Fruit fly (Drosophila melanogaster) whole organism, larva: ENCODE data around the gene Ir7c.

Experiments
- noc ChIP-seq: fragments of 200-800 bp; sonication (Bioruptor generic); optimal IDR thresholded peaks from 3 replicates; lab custom pipeline; 2019; ENCODE audit warnings: missing biosample characterization, mild to moderate bottlenecking, missing genetic modification characterization, moderate library complexity

Ir7c gene

DNA sequence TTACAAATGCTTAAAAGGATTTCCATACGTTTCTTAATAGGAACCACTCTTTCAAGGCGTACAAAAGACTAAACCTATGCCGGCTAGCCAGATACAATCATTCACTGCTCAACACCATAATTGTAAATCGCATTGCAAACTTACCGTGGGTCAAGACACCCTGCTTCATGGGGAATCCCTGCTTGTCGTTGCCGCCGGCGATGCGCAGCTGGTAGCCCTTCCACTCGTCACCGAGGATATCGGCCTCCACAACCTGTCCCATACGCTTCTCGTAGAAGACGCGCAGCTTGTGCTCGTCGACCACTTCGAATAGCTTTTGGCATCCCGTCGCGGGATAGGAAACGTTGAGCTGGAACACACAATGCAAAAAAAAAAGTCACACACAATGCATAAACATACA is 26.5 kb downstream of the Ir7c start:
- no peak for TF ChIP-seq noc (tag; lab: Kevin White, UChicago)

DNA sequence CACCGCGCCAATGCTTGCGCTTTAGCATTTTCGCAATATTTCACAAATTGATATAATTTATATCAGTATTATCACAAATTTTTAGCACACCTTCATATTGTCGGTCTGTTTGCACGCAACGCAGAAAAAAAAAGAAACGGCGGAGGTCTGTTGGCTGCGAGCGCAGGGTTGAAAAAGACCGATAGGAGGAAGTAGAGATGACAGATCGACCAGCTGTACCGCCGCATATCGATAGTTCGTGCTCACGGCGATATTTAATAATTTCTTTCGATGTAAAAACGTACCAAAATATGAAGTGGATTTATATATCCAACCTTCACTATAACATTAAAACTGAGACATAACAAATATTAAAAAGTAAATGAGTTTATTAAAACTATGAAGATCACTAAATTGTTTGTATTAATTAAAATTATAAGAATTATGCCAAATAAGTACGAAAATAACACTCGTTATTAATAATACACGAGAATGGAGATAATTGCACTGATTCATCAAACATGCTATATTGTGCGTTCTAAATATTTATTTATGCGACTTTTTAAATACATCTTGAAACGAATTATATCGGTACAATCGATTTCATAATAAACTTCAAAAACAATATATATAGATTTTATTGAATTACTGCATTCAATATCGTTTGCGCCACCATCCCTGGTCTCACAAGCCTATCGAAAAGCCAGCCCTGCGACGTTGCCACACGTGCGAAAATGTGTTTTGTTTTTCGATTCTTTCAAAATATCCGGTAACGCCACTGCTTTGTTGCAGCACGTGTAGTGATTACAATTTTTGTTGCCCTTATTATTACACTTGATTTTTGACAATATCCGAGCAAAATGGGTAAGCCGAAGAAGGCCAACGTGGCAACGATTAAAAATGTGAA is 27.2 kb downstream of the Ir7c start, which contains the start of the genes RpS6 and bys:
Gene RpS6, minus strand, starts transcription at position 179 of the 886 bp plus-strand sequence.
Gene bys, plus strand, starts transcription at position 728 of the 886 bp plus-strand sequence.
- TF ChIP-seq noc (tag; lab: Kevin White, UChicago) = peak; percentile 17

DNA sequence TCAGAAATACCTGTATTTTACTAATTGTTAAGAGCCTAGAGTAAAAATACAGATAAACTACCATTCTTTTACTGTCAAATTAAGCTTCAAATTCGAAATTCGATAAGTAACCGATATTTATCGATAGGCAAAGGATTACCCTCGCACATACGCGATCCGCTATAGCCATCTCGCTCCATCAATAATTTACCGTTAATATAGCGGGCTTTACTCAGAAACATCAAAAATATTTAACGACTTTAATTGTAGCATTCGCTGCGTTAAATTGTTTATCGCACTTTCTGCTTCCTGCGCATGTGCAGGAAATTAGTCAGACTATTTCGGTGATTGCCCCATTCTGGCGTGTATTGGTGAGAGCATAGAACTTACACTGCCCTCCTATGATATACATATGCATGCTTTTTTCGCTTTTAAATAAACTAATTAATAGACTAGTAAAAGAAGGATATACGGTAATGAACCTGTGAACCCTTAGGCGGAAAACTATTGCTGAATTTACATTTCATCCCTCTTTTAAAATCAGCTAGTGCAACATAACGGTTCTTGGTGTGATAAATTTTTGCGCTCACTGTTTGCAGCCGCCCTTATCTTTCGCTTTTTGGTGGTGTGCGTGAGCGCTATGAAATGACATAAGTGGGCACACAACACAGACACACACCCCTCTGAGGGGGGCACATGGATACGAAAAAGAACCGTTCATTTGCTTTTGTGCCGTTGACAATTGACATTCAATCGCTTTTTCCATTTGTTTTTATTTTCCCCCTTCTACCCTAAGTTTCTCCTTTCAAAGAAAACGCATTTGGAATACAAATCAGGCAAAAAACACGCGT is 34.3 kb downstream of the Ir7c start, which contains the start of the genes dpr14 and spidey:
Gene dpr14, minus strand, starts transcription at position 48 of the 830 bp plus-strand sequence.
Gene spidey, plus strand, starts transcription at position 693 of the 830 bp plus-strand sequence.
- peak; percentile 95 for TF ChIP-seq noc (tag; lab: Kevin White, UChicago)

DNA sequence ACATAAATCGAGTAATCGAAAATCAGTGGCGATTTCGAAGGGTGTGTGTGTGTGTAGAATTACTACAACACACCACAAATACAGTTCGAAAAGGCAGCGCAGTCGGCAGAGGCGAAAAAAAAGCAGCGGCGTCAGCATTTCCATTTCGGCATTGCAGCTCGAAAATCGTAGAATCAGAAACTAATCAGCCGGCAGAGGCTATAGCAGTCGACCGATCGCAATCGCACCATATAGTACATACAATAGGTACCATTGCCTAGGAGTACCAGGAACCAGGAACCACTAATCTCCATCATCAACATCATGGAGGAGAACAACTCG is 34.8 kb downstream of the Ir7c start:
- no peak for TF ChIP-seq noc (tag; lab: Kevin White, UChicago)

DNA sequence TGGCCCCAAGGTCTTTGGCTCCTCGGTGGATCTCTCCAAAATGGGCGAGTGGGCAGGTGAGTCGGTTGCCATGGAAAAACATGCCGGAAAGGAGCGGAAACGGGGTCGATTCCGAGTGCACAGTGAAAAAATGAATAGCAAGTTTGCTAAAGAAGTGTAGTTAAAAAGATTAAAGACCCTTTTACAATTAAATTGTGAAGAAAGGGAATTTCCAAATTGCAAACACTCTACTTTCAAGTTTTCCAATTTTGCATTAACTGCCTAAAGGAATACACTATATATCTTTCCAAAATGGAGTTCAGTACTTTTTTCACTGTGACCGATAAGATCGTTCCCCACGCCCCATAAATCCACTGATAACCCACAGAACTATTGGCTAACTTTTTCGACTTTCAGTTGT is 35.3 kb downstream of the Ir7c start:
- no peak for TF ChIP-seq noc (tag; lab: Kevin White, UChicago)

DNA sequence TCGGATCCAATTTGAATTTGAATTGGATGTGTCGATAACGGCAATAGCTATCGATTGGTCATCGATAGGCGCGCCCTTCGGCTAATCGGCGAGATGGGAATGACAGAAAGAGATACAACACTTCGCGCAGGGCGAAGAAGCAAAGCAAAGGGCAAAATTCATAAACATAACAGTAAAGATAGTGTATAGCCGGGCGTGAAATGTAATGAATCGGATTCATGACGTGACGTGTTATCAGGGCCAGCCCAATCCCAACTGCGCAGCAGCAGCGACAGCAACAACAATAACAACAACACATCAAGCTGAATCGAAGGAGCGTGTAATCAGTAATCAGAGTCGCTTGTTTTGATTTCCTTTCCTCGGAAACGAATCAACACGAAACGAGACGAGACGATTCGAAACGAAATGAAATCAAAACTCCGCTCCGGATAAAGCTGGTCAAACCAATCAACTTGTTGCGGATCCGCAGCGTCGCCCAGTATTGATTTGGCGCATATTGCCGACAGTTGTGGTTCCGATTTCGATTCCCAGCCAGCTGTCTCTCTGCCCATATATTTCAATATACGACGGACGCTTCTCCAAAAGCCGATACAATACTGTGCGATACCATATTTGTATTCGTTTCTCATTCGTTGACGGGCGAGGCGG is 37.9 kb downstream of the Ir7c start, which contains the start of gene snz:
Gene snz, plus strand, starts transcription at position 107 of the 648 bp plus-strand sequence.
- no peak for TF ChIP-seq noc (tag; lab: Kevin White, UChicago)

DNA sequence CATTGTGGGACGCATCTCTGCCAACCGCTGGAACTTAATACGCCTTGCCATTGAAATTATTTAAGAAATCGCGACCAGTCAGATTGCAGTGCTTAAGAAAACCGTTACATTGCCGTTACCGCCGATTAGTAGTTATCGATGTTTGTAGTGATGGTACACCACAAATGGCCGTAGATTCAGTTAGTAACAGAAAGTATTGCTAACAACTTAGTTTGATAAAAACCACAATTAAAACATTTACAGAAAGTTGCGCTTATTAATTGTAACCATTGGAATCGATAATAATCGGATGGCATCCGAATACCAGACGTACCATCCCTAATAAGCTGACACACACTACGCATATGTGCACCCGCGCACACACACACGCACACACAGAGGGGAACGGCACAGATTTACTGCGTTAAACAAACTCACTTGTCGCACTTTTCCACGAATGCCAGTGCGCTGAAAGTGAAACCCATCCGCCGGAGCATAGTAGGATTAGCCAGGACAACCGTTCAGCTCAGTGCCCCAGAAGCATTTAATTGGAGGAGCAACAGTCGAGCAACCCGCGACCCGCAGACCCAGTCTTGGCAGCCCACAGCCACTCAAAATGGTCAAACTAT is 46.0 kb downstream of the Ir7c start, which contains the start of the genes hdm and Ykt6:
Gene hdm, minus strand, starts transcription at position 51 of the 608 bp plus-strand sequence.
Gene Ykt6, plus strand, starts transcription at position 329 of the 608 bp plus-strand sequence.
- TF ChIP-seq noc (tag; lab: Kevin White, UChicago) = no peak

DNA sequence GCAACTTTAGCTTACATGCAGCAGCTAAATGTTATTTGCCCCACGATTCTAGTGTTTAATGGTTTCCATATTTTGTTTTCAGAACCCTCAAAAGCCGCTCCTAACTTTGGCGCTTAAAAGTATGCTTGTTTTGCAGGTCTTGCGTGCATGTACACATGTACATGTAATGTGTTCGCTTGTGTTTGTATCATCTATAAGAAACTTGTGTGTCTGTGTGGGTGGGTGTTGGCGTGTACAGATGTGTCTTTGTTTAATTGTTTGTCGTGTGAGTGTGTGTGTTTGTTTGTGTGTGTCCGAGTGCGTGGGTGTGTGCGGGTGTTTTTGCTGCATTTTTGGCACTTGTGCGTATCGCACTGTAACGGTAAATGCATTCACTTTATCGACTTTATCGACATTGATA is 48.9 kb downstream of the Ir7c start:
- TF ChIP-seq noc (tag; lab: Kevin White, UChicago) = no peak

DNA sequence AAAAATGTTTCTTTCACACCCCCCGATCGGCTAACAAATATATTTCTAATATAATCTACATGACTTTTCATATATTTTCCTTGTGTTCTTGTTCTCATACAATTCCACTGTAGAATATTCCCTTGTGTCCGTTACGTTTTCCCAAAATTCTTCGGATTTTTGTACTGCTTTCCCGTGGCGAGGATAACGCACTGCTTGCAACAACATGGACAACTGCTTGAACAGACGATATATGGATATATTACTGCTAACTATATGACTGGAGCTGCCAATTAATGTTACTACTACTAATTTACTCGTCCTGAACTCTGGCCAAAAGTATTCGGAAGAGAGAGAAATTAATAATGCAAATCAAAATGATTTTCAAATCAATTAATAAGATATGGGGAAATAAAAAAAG is 50.7 kb downstream of the Ir7c start:
- TF ChIP-seq noc (tag; lab: Kevin White, UChicago) = no peak
